Fruit fly (Drosophila melanogaster): ENCODE data around the gene Ir62a.

- no peak for TF ChIP-seq CTCF (optimal IDR thresholded peaks at IDR 0.05)
- TF ChIP-seq CG8478 (optimal IDR thresholded peaks at IDR 0.05): no peak
These were observed 28.8 kb downstream of the Ir62a start, which contains the start of the genes hfp and Psa for dm6 chr3L:1502086-1502893.

Measured in S2 (cell line).